Worm (Caenorhabditis elegans): ENCODE results near the gene B0454.5.
A peak's percentile ranks its signal among the peaks of the same experiment; 100 is the strongest.

Gene B0454.5

DNA sequence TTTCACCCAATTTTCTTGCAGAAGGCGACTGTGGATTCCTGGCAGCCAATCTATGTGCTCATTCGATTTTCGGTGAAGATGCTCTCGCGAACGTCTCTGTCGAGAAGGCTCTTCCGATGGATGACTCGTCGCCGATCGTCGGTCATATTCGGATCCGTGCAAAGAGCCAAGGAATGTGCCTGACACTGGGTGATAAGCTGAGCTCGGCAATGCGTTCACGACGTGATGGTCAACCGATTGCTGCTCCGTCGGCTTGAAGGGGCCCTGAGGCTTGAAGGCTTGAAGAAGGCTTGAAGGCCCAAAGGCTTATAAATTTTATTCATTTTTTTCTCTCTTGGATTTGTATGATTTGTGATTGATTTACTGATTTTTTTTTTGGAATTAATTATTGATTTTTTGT lies 48.5 kb downstream of the B0454.5 start:
- no peak for TF ChIP-seq ces-1 (GFP tag; optimal IDR thresholded peaks at IDR 0.05)
- TF ChIP-seq ceh-82 (tag; optimal IDR thresholded peaks at IDR 0.05), result no peak
- TF ChIP-seq ceh-88 (GFP tag; IDR thresholded peaks at IDR 0.05), result no peak
- TF ChIP-seq Y116A8C.19 (tag; optimal IDR thresholded peaks at IDR 0.05; ENCODE audit: borderline replicate concordance), result no peak
- TF ChIP-seq efl-1 (optimal IDR thresholded peaks at IDR 0.05), result no peak
- peak in 1 of 2 experiments; percentile 27 for TF ChIP-seq efl-1 (GFP tag; optimal IDR thresholded peaks at IDR 0.05 in 1 of 2)
- no peak for TF ChIP-seq nhr-76 (tag; optimal IDR thresholded peaks at IDR 0.05)
- no peak for TF ChIP-seq vab-15 (tag; optimal IDR thresholded peaks at IDR 0.05)
- no peak for TF ChIP-seq nhr-84 (tag; optimal IDR thresholded peaks at IDR 0.05)
